Worm (Caenorhabditis elegans) whole organism, L3 larva: Measurements from ENCODE around the gene F36G3.3.
A peak's percentile ranks its signal among the peaks of the same experiment; 100 is the strongest.

ENCODE experiments used
- aly-2 ChIP-seq: fragments of 150-350 bp; optimal IDR thresholded peaks from 2 replicates; lab custom pipeline; 2014; ENCODE audit warnings: missing biosample characterization, missing genetic modification characterization
- ama-1 ChIP-seq: fragments of 150-350 bp; optimal IDR thresholded peaks from 2 replicates; lab custom pipeline; 2018
- ceh-16 ChIP-seq: sonication (generic microtip); optimal IDR thresholded peaks from 2 replicates; lab custom pipeline; 2017; ENCODE audit warnings: missing biosample characterization, missing genetic modification characterization
- ceh-9 ChIP-seq: sonication (generic microtip); optimal IDR thresholded peaks from 2 replicates; lab custom pipeline; 2018; ENCODE audit warnings: missing biosample characterization, missing genetic modification characterization
- elt-2 ChIP-seq: sonication (generic microtip); optimal IDR thresholded peaks from 2 replicates; lab custom pipeline; 2016; ENCODE audit warnings: missing genetic modification reagents, mild to moderate bottlenecking, missing genetic modification characterization, missing compliant biosample characterization
- lin-15B ChIP-seq: fragments of 150-350 bp; optimal IDR thresholded peaks from 2 replicates; lab custom pipeline; 2014; ENCODE audit warnings: missing biosample characterization, missing genetic modification characterization
- nhr-237 ChIP-seq: fragments of 150-350 bp; optimal IDR thresholded peaks from 2 replicates; lab custom pipeline; 2014; ENCODE audit warnings: missing biosample characterization, missing genetic modification characterization
- nhr-76 ChIP-seq: fragments of 150-350 bp; sonication (generic microtip); optimal IDR thresholded peaks from 5 replicates; lab custom pipeline; 2014; ENCODE audit warnings: missing biosample characterization, missing genetic modification characterization
- pha-4 ChIP-seq: fragments of 150-350 bp; optimal IDR thresholded peaks from 2 replicates; lab custom pipeline; 2014; ENCODE audit warnings: missing biosample characterization, missing genetic modification reagents, missing genetic modification characterization
- pqm-1 ChIP-seq: fragments of 150-350 bp; optimal IDR thresholded peaks from 2 replicates; lab custom pipeline; 2017; ENCODE audit warnings: missing biosample characterization, missing genetic modification characterization, inconsistent platforms
- unc-62 ChIP-seq: fragments of 150-350 bp; sonication (generic microtip); optimal IDR thresholded peaks from 4 replicates; lab custom pipeline; 2014; ENCODE audit warnings: missing biosample characterization, missing genetic modification reagents, missing genetic modification characterization

DNA sequence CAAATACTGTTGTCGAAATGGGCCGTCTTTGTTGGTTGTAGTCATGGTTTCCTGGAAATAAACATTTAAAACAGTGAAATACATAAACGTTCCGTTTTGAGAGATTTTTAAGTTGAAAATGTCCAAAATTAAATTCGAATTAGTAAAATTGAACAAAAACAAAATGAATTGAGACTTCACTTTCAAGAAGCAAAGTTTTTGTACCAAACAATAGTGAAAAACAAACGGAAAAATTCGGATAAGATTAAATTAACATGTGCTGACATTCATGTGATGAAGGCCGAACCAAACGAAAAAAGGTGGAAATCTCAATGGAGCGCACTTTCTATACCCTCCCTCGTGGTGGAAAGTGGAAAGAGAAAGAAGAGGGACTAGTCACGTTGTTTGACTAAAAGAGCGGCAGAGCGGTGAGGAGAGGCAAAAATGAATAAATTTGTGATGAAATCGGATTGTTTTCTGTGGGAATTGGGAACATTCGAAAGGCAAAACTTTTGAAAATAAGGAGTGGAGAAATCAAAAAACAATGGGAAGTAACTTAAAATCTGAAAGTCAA lies 39.4 kb downstream of the F36G3.3 start, which contains the start of gene ipla-2:
- TF ChIP-seq elt-2 (tag; lab: Kevin White, UChicago) (peak; percentile 41), aly-2 (tag; lab: Kevin White, UChicago) (no peak), pha-4 (tag; lab: Kevin White, UChicago) (peak; percentile 71), nhr-237 (tag; lab: Kevin White, UChicago) (no peak), nhr-76 (tag; lab: Kevin White, UChicago) (no peak), ceh-16 (tag; lab: Kevin White, UChicago) (no peak), lin-15B (tag; lab: Kevin White, UChicago) (peak; percentile 75), ceh-9 (no peak), unc-62 (GFP tag; lab: Kevin White, UChicago) (no peak), pqm-1 (tag; lab: Kevin White, UChicago) (peak; percentile 46), ama-1 (peak; percentile 45)
